Worm (Caenorhabditis elegans) whole organism, L1 larva: Measurements from ENCODE around the gene C27C12.1.
A peak's percentile ranks its signal among the peaks of the same experiment; 100 is the strongest.

ENCODE experiments used
- C04F5.9 ChIP-seq: sonication (generic microtip); optimal IDR thresholded peaks from 2 replicates; lab custom pipeline; 2016; ENCODE audit warnings: missing genetic modification characterization, missing compliant biosample characterization
- C16A3.4 ChIP-seq: fragments of 150-350 bp; optimal IDR thresholded peaks from 2 replicates; lab custom pipeline; 2014; ENCODE audit warnings: missing biosample characterization, missing genetic modification characterization
- Y116A8C.19 ChIP-seq: sonication (generic microtip); optimal IDR thresholded peaks from 2 replicates; lab custom pipeline; 2016; ENCODE audit warnings: missing compliant biosample characterization, missing genetic modification characterization, borderline replicate concordance
- aha-1 ChIP-seq: fragments of 150-350 bp; optimal IDR thresholded peaks from 2 replicates; lab custom pipeline; 2014; ENCODE audit warnings: missing biosample characterization, missing genetic modification characterization
- blmp-1 ChIP-seq: fragments of 150-350 bp; optimal IDR thresholded peaks from 2 replicates; lab custom pipeline; 2014; ENCODE audit warnings: missing biosample characterization, missing genetic modification characterization
- ceh-63 ChIP-seq: fragments of 200-800 bp; sonication (Bioruptor generic); optimal IDR thresholded peaks from 2 replicates; lab custom pipeline; 2018; ENCODE audit warnings: mild to moderate bottlenecking, missing genetic modification characterization, missing compliant biosample characterization
- ceh-8 ChIP-seq: fragments of 200-800 bp; sonication (Bioruptor generic); optimal IDR thresholded peaks from 2 replicates; lab custom pipeline; 2018; ENCODE audit warnings: mild to moderate bottlenecking, missing genetic modification characterization, moderate library complexity, missing compliant biosample characterization
- ceh-88 ChIP-seq: fragments of 200-800 bp; sonication (Bioruptor generic); IDR thresholded peaks from 2 replicates; pipeline ENCODE4 v1.3.6; 2022; ENCODE audit warnings: missing genetic modification characterization, missing compliant biosample characterization
- ceh-90 ChIP-seq: sonication (generic microtip); optimal IDR thresholded peaks from 2 replicates; lab custom pipeline; 2016; ENCODE audit warnings: missing genetic modification characterization, missing compliant biosample characterization
- efl-1 ChIP-seq, 4 experiments: fragments of 150-350 bp; optimal IDR thresholded peaks in 3 of 4; peaks in 1 of 4; 1 replicate in 1 of 4; 2 replicates in 3 of 4; lab custom pipeline; 2014; ENCODE audit warnings: missing biosample characterization in 2 of 4, missing genetic modification characterization in 2 of 4, missing genetic modification reagents in 2 of 4
- egl-13 ChIP-seq: sonication (generic microtip); optimal IDR thresholded peaks from 2 replicates; lab custom pipeline; 2016; ENCODE audit warnings: missing genotype, missing genetic modification reagents, missing genetic modification characterization, missing compliant biosample characterization
- egl-27 ChIP-seq, 2 experiments: fragments of 150-350 bp in 1 of 2; sonication (generic microtip); optimal IDR thresholded peaks; 3 replicates each; lab custom pipeline; 2017 to 2018; ENCODE audit warnings: missing biosample characterization in 2 of 2, missing genetic modification characterization in 2 of 2, missing genetic modification reagents in 2 of 2
- elt-3 ChIP-seq, 6 experiments: fragments of 150-350 bp in 1 of 6; sonication (generic microtip); optimal IDR thresholded peaks; 2 replicates each; lab custom pipeline; 2017 to 2018; ENCODE audit warnings: missing biosample characterization in 6 of 6, missing genetic modification characterization in 6 of 6, inconsistent platforms in 1 of 6
- fkh-10 ChIP-seq: sonication (generic microtip); optimal IDR thresholded peaks from 2 replicates; lab custom pipeline; 2017; ENCODE audit warnings: missing biosample characterization, missing genetic modification reagents, missing genetic modification characterization
- fkh-8 ChIP-seq: sonication (generic microtip); optimal IDR thresholded peaks from 2 replicates; lab custom pipeline; 2016; ENCODE audit warnings: mild to moderate bottlenecking, missing genetic modification characterization, missing compliant biosample characterization
- hpl-2 ChIP-seq: fragments of 150-350 bp; optimal IDR thresholded peaks from 2 replicates; lab custom pipeline; 2014; ENCODE audit warnings: missing biosample characterization, missing genetic modification reagents, missing genetic modification characterization
- isw-1 ChIP-seq: fragments of 200-800 bp; sonication (Bioruptor generic); IDR thresholded peaks from 2 replicates; pipeline ENCODE4 v1.3.6; 2022; ENCODE audit warnings: missing genetic modification characterization, missing compliant biosample characterization
- lin-14 ChIP-seq: fragments of 200-800 bp; sonication (Bioruptor generic); optimal IDR thresholded peaks from 2 replicates; lab custom pipeline; 2018; ENCODE audit warnings: mild to moderate bottlenecking, missing genetic modification characterization, moderate library complexity, missing compliant biosample characterization
- lin-15B ChIP-seq: fragments of 150-350 bp; sonication (generic microtip); optimal IDR thresholded peaks from 3 replicates; lab custom pipeline; 2014; ENCODE audit warnings: missing biosample characterization, missing genetic modification characterization
- mab-9 ChIP-seq: fragments of 200-800 bp; sonication (Bioruptor generic); IDR thresholded peaks from 2 replicates; pipeline ENCODE4 v1.3.6; 2022; ENCODE audit warnings: missing genetic modification reagents, missing genetic modification characterization, missing compliant biosample characterization
- mep-1 ChIP-seq: fragments of 150-350 bp; optimal IDR thresholded peaks from 2 replicates; lab custom pipeline; 2014; ENCODE audit warnings: missing biosample characterization, missing genetic modification characterization
- nhr-237 ChIP-seq: fragments of 150-350 bp; optimal IDR thresholded peaks from 2 replicates; lab custom pipeline; 2014; ENCODE audit warnings: missing biosample characterization, missing genetic modification characterization
- nhr-47 ChIP-seq: sonication (generic microtip); optimal IDR thresholded peaks from 2 replicates; lab custom pipeline; 2016; ENCODE audit warnings: mild to moderate bottlenecking, missing genetic modification characterization, moderate library complexity, missing compliant biosample characterization
- nhr-76 ChIP-seq: sonication (generic microtip); optimal IDR thresholded peaks from 2 replicates; lab custom pipeline; 2017; ENCODE audit warnings: missing biosample characterization, missing genetic modification characterization
- nhr-77 ChIP-seq: fragments of 150-350 bp; optimal IDR thresholded peaks from 2 replicates; lab custom pipeline; 2014; ENCODE audit warnings: missing biosample characterization, missing genetic modification characterization
- nhr-84 ChIP-seq: sonication (generic microtip); optimal IDR thresholded peaks from 2 replicates; lab custom pipeline; 2017; ENCODE audit warnings: missing biosample characterization, missing genetic modification characterization
- nhr-85 ChIP-seq: sonication (generic microtip); peaks from one replicate; lab custom pipeline; 2016; ENCODE audit warnings: missing genetic modification characterization, inconsistent platforms, missing compliant biosample characterization
- pag-3 ChIP-seq: sonication (generic microtip); optimal IDR thresholded peaks from 2 replicates; lab custom pipeline; 2017; ENCODE audit warnings: missing genetic modification characterization, mild to moderate bottlenecking, missing compliant biosample characterization, antibody characterized with exemption, borderline replicate concordance; ENCODE audit not compliant: insufficient read depth
- skn-1 ChIP-seq: fragments of 150-350 bp; optimal IDR thresholded peaks from 2 replicates; lab custom pipeline; 2014; ENCODE audit warnings: missing biosample characterization, missing genetic modification characterization
- snpc-4 ChIP-seq: fragments of 150-350 bp; optimal IDR thresholded peaks from 2 replicates; lab custom pipeline; 2014; ENCODE audit warnings: missing biosample characterization, missing genetic modification characterization
- sptf-1 ChIP-seq: fragments of 150-350 bp; optimal IDR thresholded peaks from 2 replicates; lab custom pipeline; 2014; ENCODE audit warnings: missing biosample characterization, missing genetic modification characterization
- sup-37 ChIP-seq: fragments of 200-800 bp; sonication (Bioruptor generic); optimal IDR thresholded peaks from 2 replicates; lab custom pipeline; 2018; ENCODE audit warnings: mild to moderate bottlenecking, missing genetic modification characterization, missing compliant biosample characterization
- swsn-7 ChIP-seq: sonication (generic microtip); optimal IDR thresholded peaks from 2 replicates; lab custom pipeline; 2016; ENCODE audit warnings: missing genetic modification characterization, missing compliant biosample characterization
- tbx-2 ChIP-seq: sonication (generic microtip); optimal IDR thresholded peaks from 2 replicates; lab custom pipeline; 2016; ENCODE audit warnings: missing genetic modification characterization, missing compliant biosample characterization
- unc-130 ChIP-seq: fragments of 150-350 bp; optimal IDR thresholded peaks from 2 replicates; lab custom pipeline; 2017; ENCODE audit warnings: missing biosample characterization, missing genetic modification characterization, inconsistent platforms
- unc-62 ChIP-seq: fragments of 150-350 bp; optimal IDR thresholded peaks from 2 replicates; lab custom pipeline; 2014; ENCODE audit warnings: missing biosample characterization, missing genetic modification reagents, missing genetic modification characterization
- xbp-1 ChIP-seq: sonication (generic microtip); optimal IDR thresholded peaks from 2 replicates; lab custom pipeline; 2016; ENCODE audit warnings: missing genetic modification characterization, missing compliant biosample characterization
- zag-1 ChIP-seq: fragments of 150-350 bp; optimal IDR thresholded peaks from 2 replicates; lab custom pipeline; 2014; ENCODE audit warnings: missing biosample characterization, missing genetic modification characterization
- ztf-4 ChIP-seq: fragments of 150-350 bp; optimal IDR thresholded peaks from 2 replicates; lab custom pipeline; 2014; ENCODE audit warnings: missing biosample characterization, missing genetic modification characterization

The C27C12.1 gene

DNA sequence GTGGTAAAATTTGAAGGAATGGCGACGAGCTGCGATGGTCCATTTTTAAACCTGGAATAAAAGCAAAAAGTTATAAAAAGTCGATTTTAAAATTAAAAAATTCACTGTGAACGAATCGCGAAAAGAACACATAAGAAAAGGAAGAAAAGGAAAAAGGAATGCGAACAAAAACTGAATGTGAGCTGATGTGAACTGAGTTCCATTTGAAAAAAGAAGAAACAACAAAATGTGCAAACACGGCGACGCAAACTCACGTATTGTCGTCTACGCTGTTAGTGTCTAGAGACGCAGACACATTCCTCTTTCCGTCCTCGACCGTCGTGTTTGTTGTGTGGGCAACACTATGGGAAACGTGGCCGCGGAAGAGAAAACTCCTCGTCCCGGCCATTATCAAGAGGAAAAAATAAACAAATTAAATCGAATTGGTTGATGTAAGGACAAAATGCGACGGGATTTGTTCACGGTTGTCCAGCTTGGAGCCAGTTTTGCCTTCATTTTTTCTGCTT is at the start of gene C27C12.1, which contains the start of gene C27C12.4 (continued):
- TF ChIP-seq xbp-1 (tag; lab: Kevin White, UChicago) = peak; percentile 83
- no peak for TF ChIP-seq zag-1 (tag; lab: Kevin White, UChicago)
- TF ChIP-seq nhr-47 (tag; lab: Kevin White, UChicago) = peak; percentile 93
- peak; percentile 50 for TF ChIP-seq lin-15B (tag; lab: Kevin White, UChicago)
- no peak for TF ChIP-seq nhr-237 (tag; lab: Kevin White, UChicago)
- TF ChIP-seq blmp-1 = peak; percentile 59
- TF ChIP-seq unc-130 (tag; lab: Kevin White, UChicago) = peak; percentile 84
- peak; percentile 93 for TF ChIP-seq mep-1
- TF ChIP-seq nhr-84 (tag; lab: Kevin White, UChicago) = no peak
- no peak for TF ChIP-seq aha-1 (tag; lab: Kevin White, UChicago)
- TF ChIP-seq lin-14 (GFP tag; lab: Kevin White, UChicago) = peak; percentile 95
- peak; percentile 76 for TF ChIP-seq isw-1 (GFP tag; lab: Robert Waterston, UW)
- peak; percentile 93 for TF ChIP-seq nhr-85
- TF ChIP-seq sptf-1 (tag; lab: Kevin White, UChicago) = no peak
- peak; percentile 79 for TF ChIP-seq egl-13
- TF ChIP-seq Y116A8C.19 (tag; lab: Kevin White, UChicago) = no peak
- TF ChIP-seq ztf-4 (tag; lab: Kevin White, UChicago) = peak; percentile 73
- no peak for TF ChIP-seq pag-3
- peak; percentile 94 for TF ChIP-seq tbx-2
- peak; percentile 83 for TF ChIP-seq mab-9 (GFP tag; lab: Robert Waterston, UW)
- TF ChIP-seq ceh-90 = peak; percentile 80
- peak; percentile 73 for TF ChIP-seq skn-1 (tag; lab: Kevin White, UChicago)
- no peak for TF ChIP-seq egl-27 (tag; optimal IDR thresholded peaks at IDR 0.05; lab: Kevin White, UChicago)
- TF ChIP-seq nhr-76 = no peak
- TF ChIP-seq swsn-7 = peak; percentile 89
- TF ChIP-seq ceh-88 = 0 out of 2 replicates have a peak, but pooled peaks have one; percentile 47
- TF ChIP-seq C04F5.9 (tag; lab: Kevin White, UChicago) = peak; percentile 61
- TF ChIP-seq nhr-77 = peak; percentile 66
- peak; percentile 90 for TF ChIP-seq fkh-8 (tag; lab: Kevin White, UChicago)
- peak; percentile 43 for TF ChIP-seq sup-37 (GFP tag; lab: Kevin White, UChicago)
- TF ChIP-seq unc-62 (GFP tag; lab: Kevin White, UChicago) = no peak
- TF ChIP-seq hpl-2 = peak; percentile 13
- TF ChIP-seq C16A3.4 (tag; lab: Kevin White, UChicago) = peak; percentile 92

DNA sequence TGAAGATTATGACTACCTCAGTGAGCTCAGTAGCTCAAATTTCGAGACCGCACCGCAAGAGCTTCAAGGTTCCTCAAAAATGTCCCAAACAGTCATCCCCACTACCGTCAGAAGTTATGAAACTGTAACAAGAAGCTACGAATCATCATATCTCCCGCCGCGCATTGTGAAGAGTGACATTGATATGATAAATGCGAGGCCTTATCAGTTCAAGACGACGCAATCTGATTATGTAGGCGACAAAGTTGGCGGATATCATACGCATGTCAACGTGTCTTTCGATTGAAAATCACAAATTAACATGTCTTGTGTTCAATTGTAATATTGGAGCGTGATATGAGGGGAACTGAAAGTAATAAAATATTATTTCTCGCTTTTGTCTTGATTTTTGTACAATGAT is 46.9 kb upstream of the C27C12.1 start:
- peak in 1 of 6 experiments; percentile 54 for TF ChIP-seq elt-3 (tag; optimal IDR thresholded peaks at IDR 0.05; lab: Kevin White, UChicago)
- no peak for TF ChIP-seq ceh-63 (GFP tag; lab: Kevin White, UChicago)

DNA sequence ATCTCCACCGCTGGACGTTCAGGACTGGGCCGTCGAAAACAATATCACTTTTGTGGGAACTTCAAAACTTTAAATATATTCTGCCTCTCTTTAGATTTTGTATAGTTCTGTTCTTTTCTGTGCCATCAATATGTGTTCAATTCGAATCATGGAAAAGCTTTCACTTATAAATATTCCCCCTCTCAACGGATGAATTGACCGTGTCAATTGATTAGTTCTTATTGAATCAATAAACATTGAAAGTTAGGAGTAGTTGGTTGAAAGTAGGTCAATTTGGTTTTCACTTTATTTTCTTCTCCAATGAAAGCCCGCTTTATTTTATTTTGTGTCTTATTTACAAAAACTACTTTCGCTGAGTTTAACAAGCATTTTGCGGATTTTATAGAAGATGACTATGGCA is 44.6 kb upstream of the C27C12.1 start, which contains the start of gene lips-8:
lips-8 (plus strand) TSS at position 301 of the 400 bp plus-strand sequence.
- no peak for TF ChIP-seq ceh-8 (GFP tag; lab: Kevin White, UChicago)
- peak; percentile 6 for TF ChIP-seq blmp-1

DNA sequence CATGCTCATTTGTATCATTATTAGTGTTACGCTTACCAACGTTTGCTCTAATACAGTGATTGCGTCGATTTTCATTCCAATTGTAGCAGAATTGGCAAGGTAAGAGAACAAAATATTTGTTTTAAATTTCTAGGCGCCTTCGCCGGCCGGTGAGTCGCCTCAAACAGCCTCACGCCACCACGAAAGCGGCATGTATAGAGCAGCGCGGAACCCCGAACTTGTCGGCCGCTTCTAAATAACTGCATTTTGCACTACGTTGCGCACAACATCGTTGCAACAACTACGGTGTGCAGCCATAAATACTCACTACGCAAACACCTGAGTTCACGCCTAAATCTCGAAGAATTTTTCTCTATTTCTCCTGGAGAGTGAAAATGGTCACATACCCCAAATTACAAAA is 43.6 kb upstream of the C27C12.1 start:
- TF ChIP-seq snpc-4 (tag; lab: Kevin White, UChicago) (peak; percentile 49), efl-1 (optimal IDR thresholded peaks at IDR 0.05; lab: Kevin White, UChicago) (no peak), efl-1 (GFP tag; optimal IDR thresholded peaks at IDR 0.05 in 1 of 2; lab: Kevin White, UChicago) (peak in 1 of 2 experiments; percentile 3), fkh-10 (GFP tag; lab: Kevin White, UChicago) (no peak)
- TF ChIP-seq, all 84 proteins: peak for 2
